Fruit fly (Drosophila melanogaster): ENCODE measurements around the gene CG14089.

Gene CG14089

DNA sequence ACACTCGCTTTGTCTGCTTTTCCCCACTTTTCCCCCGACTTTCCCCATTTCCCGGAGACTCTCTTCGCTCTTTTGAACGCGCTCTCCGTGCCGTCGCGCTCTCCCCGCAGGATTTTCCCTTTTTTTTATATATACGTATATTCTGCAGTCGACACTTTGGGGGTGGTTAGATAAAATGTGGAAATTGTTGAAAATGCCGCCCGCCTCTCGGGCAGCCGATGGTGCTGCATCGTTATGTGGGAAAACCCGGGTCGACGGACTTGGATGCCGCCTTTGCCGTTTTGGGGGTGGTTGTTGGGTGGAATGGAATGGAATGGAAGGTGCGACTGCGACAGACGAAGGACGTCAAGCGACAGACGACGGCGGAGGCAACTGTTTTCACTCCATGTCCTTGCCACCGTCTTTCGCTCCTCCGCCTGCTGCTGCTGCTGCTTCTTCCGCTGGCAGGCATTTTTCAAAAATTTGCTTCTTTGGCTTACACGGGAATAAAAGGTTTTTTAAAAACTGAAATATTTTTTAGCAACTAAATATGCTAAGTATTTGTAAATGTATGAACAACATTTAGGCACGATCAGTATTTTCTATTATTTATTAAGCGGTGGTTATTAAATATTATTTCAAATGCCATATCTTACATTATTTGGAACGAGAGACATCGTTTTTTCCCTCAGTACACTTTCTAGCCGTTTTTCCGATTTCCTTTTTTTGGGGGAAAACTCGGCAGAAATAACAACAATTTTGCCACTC is 49.6 kb downstream of the CG14089 start (continued):
- TF ChIP-seq CG17361 (GFP tag; IDR thresholded peaks at IDR 0.05) (peak; percentile 46; the same call in 1 of the 3 replicates), Dll (GFP tag; IDR thresholded peaks at IDR 0.05; ENCODE audit: partially characterized antibody) (no peak), chm (GFP tag; IDR thresholded peaks at IDR 0.05) (no peak), Dek (tag; optimal IDR thresholded peaks at IDR 0.05) (no peak), ems (GFP tag; optimal IDR thresholded peaks at IDR 0.05) (no peak), eve (GFP tag; optimal IDR thresholded peaks at IDR 0.05) (peak in 1 of 2 experiments; percentile 25), mirr (GFP tag; optimal IDR thresholded peaks at IDR 0.05) (no peak), CG8359 (GFP tag; optimal IDR thresholded peaks at IDR 0.05; ENCODE audit: borderline replicate concordance) (no peak), CG18476 (GFP tag; optimal IDR thresholded peaks at IDR 0.05) (no peak), fru (optimal IDR thresholded peaks at IDR 0.05) (no peak), scrt (GFP tag; optimal IDR thresholded peaks at IDR 0.05) (no peak), CTCF (GFP tag; optimal IDR thresholded peaks at IDR 0.05) (no peak), CG4424 (GFP tag; optimal IDR thresholded peaks at IDR 0.05) (no peak), bigmax (GFP tag; optimal IDR thresholded peaks at IDR 0.05) (no peak), CG13287 (GFP tag; IDR thresholded peaks at IDR 0.05; ENCODE audit: partially characterized antibody) (no peak), GATAe (GFP tag; conservative IDR thresholded peaks at IDR 0.05) (no peak), CG7928 (GFP tag; optimal IDR thresholded peaks at IDR 0.05) (no peak), twi (tag; optimal IDR thresholded peaks at IDR 0.05) (no peak), CG13894 (tag; optimal IDR thresholded peaks at IDR 0.05) (peak; percentile 8), Atf3 (GFP tag; optimal IDR thresholded peaks at IDR 0.05) (no peak), CG4617 (GFP tag; optimal IDR thresholded peaks at IDR 0.05; ENCODE audit: borderline replicate concordance) (no peak), CG7357 (GFP tag; IDR thresholded peaks at IDR 0.05) (no peak), NfI (GFP tag; optimal IDR thresholded peaks at IDR 0.05) (no peak), Hr51 (GFP tag; optimal IDR thresholded peaks at IDR 0.05) (peak in 1 of 2 experiments; percentile 67), wek (GFP tag; optimal IDR thresholded peaks at IDR 0.05) (no peak), CG7745 (tag; optimal IDR thresholded peaks at IDR 0.05) (no peak), CG15514 (GFP tag; optimal IDR thresholded peaks at IDR 0.05) (no peak), Kr (GFP tag; optimal IDR thresholded peaks at IDR 0.05) (no peak), pros (GFP tag; optimal IDR thresholded peaks at IDR 0.05) (peak; percentile 70), Spps (tag; optimal IDR thresholded peaks at IDR 0.05) (no peak), fu2 (GFP tag; optimal IDR thresholded peaks at IDR 0.05) (no peak), CG42726 (GFP tag; IDR thresholded peaks at IDR 0.05; ENCODE audit: partially characterized antibody) (no peak), MESR4 (GFP tag; optimal IDR thresholded peaks at IDR 0.05) (no peak), CG11093 (GFP tag; IDR thresholded peaks at IDR 0.05) (no peak), vvl (GFP tag; IDR thresholded peaks at IDR 0.05) (peak; percentile 47; the same call in 1 of the 2 replicates), CG9876 (GFP tag; optimal IDR thresholded peaks at IDR 0.05) (no peak), CG17829 (tag; optimal IDR thresholded peaks at IDR 0.05) (peak; percentile 27), CG1529 (GFP tag; optimal IDR thresholded peaks at IDR 0.05) (no peak), CG30020 (tag; optimal IDR thresholded peaks at IDR 0.05) (no peak), phol (tag; optimal IDR thresholded peaks at IDR 0.05) (peak; percentile 25), CG8478 (optimal IDR thresholded peaks at IDR 0.05) (no peak), Hr3 (GFP tag; optimal IDR thresholded peaks at IDR 0.05) (no peak), CG17912 (GFP tag; optimal IDR thresholded peaks at IDR 0.05) (no peak), sc (optimal IDR thresholded peaks at IDR 0.05) (no peak), sc (GFP tag; optimal IDR thresholded peaks at IDR 0.05) (no peak), repo (GFP tag; optimal IDR thresholded peaks at IDR 0.05) (no peak), Tbp (GFP tag; optimal IDR thresholded peaks at IDR 0.05) (no peak), CG7963 (GFP tag; IDR thresholded peaks at IDR 0.05; ENCODE audit: partially characterized antibody) (no peak), CG10431 (GFP tag; optimal IDR thresholded peaks at IDR 0.05) (no peak), CG32772 (GFP tag; IDR thresholded peaks at IDR 0.05) (no peak)
